Fruit fly (Drosophila melanogaster): ENCODE measurements around the gene CG3038.

CG3038 gene

DNA sequence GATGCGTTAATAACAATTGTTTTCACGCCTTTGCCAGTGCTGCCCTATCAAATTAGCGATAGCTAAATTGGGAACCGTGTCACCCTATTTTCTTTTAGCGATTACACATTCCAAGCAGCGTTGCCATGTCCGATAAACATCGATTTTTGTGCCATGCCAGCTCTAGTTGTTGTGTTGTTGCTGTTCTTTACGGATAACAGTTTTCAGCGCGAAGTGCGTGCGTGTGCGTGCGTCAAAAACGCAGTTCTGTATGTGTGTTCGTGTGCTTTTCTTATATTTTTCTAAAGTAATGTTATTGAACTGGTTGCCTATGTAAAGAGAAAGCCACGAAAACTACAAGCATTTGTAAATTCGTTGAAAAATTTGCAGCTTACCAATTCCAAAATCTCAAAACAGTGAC, at the start of gene CG3038, which contains the start of gene G9a:
Gene CG3038 (minus strand): TSS at position 55 of the 400 bp plus-strand sequence.
Gene G9a (plus strand): TSS at position 177 of the 400 bp plus-strand sequence.
- TF ChIP-seq CG15710 (tag; optimal IDR thresholded peaks at IDR 0.05), result no peak
- TF ChIP-seq EcR (GFP tag; optimal IDR thresholded peaks at IDR 0.05), result peak; percentile 54

DNA sequence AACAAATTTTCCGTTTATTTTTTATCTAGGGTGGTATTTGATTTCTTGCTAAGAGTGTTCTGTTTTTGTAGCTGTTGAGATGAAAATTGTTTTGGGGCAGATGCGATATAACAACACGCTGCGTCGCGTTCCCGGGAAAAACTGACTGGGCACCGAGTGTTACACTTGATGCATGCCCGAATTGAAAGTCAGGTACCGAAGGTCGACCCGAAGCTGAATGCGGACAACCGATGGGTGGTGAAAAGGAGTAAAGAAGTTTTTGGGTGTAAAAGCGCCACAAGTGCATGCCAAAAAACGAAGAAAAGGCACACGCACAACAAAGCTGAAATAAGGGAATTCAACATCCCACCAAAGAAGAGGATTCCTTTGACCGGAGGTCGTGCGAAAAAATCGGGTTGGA, 49.2 kb upstream of the CG3038 start, which contains the start of gene CG13375:
Gene CG13375 (minus strand): TSS at position 124 of the 400 bp plus-strand sequence.
- TF ChIP-seq Snoo (tag; optimal IDR thresholded peaks at IDR 0.05) (no peak), CG8301 (tag; optimal IDR thresholded peaks at IDR 0.05) (no peak)

- 0 out of 2 replicates have a peak, but pooled peaks have one; percentile 39 for TF ChIP-seq CG32121 (GFP tag; IDR thresholded peaks at IDR 0.05)
- TF ChIP-seq CG15710 (tag; optimal IDR thresholded peaks at IDR 0.05), result no peak
- peak; percentile 37 for TF ChIP-seq CG9948 (tag; optimal IDR thresholded peaks at IDR 0.05)
- peak; percentile 52 for TF ChIP-seq CG8159 (tag; optimal IDR thresholded peaks at IDR 0.05)
- TF ChIP-seq Ets98B (GFP tag; IDR thresholded peaks at IDR 0.05), result no peak
- TF ChIP-seq gl (tag; optimal IDR thresholded peaks at IDR 0.05), result no peak
- TF ChIP-seq CG14655 (GFP tag; optimal IDR thresholded peaks at IDR 0.05), result peak; percentile 71
- TF ChIP-seq rn (GFP tag; IDR thresholded peaks at IDR 0.05), result no peak
- TF ChIP-seq CG4496 (GFP tag; IDR thresholded peaks at IDR 0.05), result no peak
- TF ChIP-seq D1 (tag; optimal IDR thresholded peaks at IDR 0.05), result no peak
- TF ChIP-seq EcR (GFP tag; optimal IDR thresholded peaks at IDR 0.05), result no peak
- no peak for TF ChIP-seq Snoo (tag; optimal IDR thresholded peaks at IDR 0.05)
- no peak for TF ChIP-seq CG13204 (GFP tag; optimal IDR thresholded peaks at IDR 0.05)
- no peak for TF ChIP-seq CG17806 (tag; optimal IDR thresholded peaks at IDR 0.05)
- TF ChIP-seq CG34367 (tag; optimal IDR thresholded peaks at IDR 0.05), result peak; percentile 25
- TF ChIP-seq CG10348 (GFP tag; IDR thresholded peaks at IDR 0.05), result no peak
- peak; percentile 25 for TF ChIP-seq Pif1A (GFP tag; optimal IDR thresholded peaks at IDR 0.05)
- peak; percentile 60 for TF ChIP-seq CG8301 (tag; optimal IDR thresholded peaks at IDR 0.05)
- no peak for TF ChIP-seq CG12605 (GFP tag; IDR thresholded peaks at IDR 0.05)
- TF ChIP-seq Pif1B (GFP tag; optimal IDR thresholded peaks at IDR 0.05), result no peak
- no peak for TF ChIP-seq fd96Ca (GFP tag; IDR thresholded peaks at IDR 0.05)
Measured at dm6 chrX:293254-293653, 47.6 kb upstream of the CG3038 start.

dm6 chrX:279097-279727, 33.6 kb upstream of the CG3038 start, which contains the start of the genes CG3777 and ewg:
Gene CG3777 (plus strand): TSS chrX:279703.
Gene ewg (minus strand): TSS chrX:279718.
- TF ChIP-seq CG12605 (GFP tag; IDR thresholded peaks at IDR 0.05), result no peak
- peak; percentile 71 for TF ChIP-seq D1 (tag; optimal IDR thresholded peaks at IDR 0.05)
- TF ChIP-seq EcR (GFP tag; optimal IDR thresholded peaks at IDR 0.05), result peak; percentile 29

dm6 chrX:278370-279096, 32.9 kb upstream of the CG3038 start:
- peak; percentile 3 for TF ChIP-seq Pif1A (GFP tag; optimal IDR thresholded peaks at IDR 0.05)
- peak; percentile 33 for TF ChIP-seq Pif1B (GFP tag; optimal IDR thresholded peaks at IDR 0.05)
- no peak for TF ChIP-seq CG4496 (GFP tag; IDR thresholded peaks at IDR 0.05)
- TF ChIP-seq EcR (GFP tag; optimal IDR thresholded peaks at IDR 0.05), result peak; percentile 22
- peak; percentile 6 for TF ChIP-seq CG17806 (tag; optimal IDR thresholded peaks at IDR 0.05)

- TF ChIP-seq CG9948 (tag; optimal IDR thresholded peaks at IDR 0.05) (no peak), CG12605 (GFP tag; IDR thresholded peaks at IDR 0.05) (no peak), CG17806 (tag; optimal IDR thresholded peaks at IDR 0.05) (no peak), fd96Ca (GFP tag; IDR thresholded peaks at IDR 0.05) (no peak), CG15710 (tag; optimal IDR thresholded peaks at IDR 0.05) (no peak), Snoo (tag; optimal IDR thresholded peaks at IDR 0.05) (no peak), gl (tag; optimal IDR thresholded peaks at IDR 0.05) (no peak)
Measured at dm6 chrX:277885-278284, 32.2 kb upstream of the CG3038 start.

DNA sequence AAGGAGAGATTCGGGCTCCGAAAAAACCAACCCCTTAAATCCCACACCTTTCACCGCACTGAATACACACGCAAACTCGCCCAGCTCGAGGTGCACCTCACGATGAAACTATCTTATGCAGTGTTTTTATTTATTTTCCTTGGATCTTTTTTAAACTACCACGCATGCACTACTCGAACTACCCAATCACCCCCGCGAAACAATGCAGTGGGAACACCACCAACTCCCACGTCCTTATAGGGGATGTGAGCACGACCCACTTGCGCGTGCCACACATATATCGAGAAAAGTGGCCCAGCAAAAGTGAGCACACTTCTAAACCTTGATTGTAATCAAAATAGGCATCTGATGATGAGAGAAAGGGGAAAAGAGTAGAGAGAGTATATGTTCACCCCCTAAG, 30.9 kb upstream of the CG3038 start:
- TF ChIP-seq CG34367 (tag; optimal IDR thresholded peaks at IDR 0.05) (no peak), Pif1A (GFP tag; optimal IDR thresholded peaks at IDR 0.05) (no peak), CG17806 (tag; optimal IDR thresholded peaks at IDR 0.05) (no peak), rn (GFP tag; IDR thresholded peaks at IDR 0.05) (no peak), Pif1B (GFP tag; optimal IDR thresholded peaks at IDR 0.05) (no peak), CG15710 (tag; optimal IDR thresholded peaks at IDR 0.05) (no peak), CG13204 (GFP tag; optimal IDR thresholded peaks at IDR 0.05) (no peak), CG10348 (GFP tag; IDR thresholded peaks at IDR 0.05) (no peak)
